Worm (Caenorhabditis elegans) whole organism, young adult: ENCODE measurements around the gene F25B5.5.

Experiments used
- F22D6.2 ChIP-seq: sonication (generic microtip); optimal IDR thresholded peaks from 2 replicates; lab custom pipeline; 2016; ENCODE audit warnings: mild to moderate bottlenecking, missing genetic modification characterization, missing compliant biosample characterization
- F23B12.7 ChIP-seq: sonication (generic microtip); optimal IDR thresholded peaks from 2 replicates; lab custom pipeline; 2017; ENCODE audit warnings: missing genetic modification characterization, mild to moderate bottlenecking, missing compliant biosample characterization, antibody characterized with exemption, moderate library complexity; ENCODE audit not compliant: insufficient read depth
- F33H1.4 ChIP-seq: fragments of 200-800 bp; sonication (Bioruptor generic); IDR thresholded peaks from 2 replicates; pipeline ENCODE4 v1.3.6; 2022; ENCODE audit warnings: missing genetic modification reagents, missing genetic modification characterization, missing compliant biosample characterization
- F49E8.2 ChIP-seq: sonication (generic microtip); optimal IDR thresholded peaks from 3 replicates; lab custom pipeline; 2017; ENCODE audit warnings: missing genetic modification characterization, mild to moderate bottlenecking, missing compliant biosample characterization, antibody characterized with exemption, moderate library complexity; ENCODE audit not compliant: insufficient read depth
- K11D2.4 ChIP-seq: fragments of 200-800 bp; sonication (Bioruptor generic); IDR thresholded peaks from 2 replicates; pipeline ENCODE4 v1.3.6; 2022; ENCODE audit warnings: missing genetic modification reagents, missing genetic modification characterization, missing compliant biosample characterization
- K12H6.12 ChIP-seq: fragments of 200-800 bp; sonication (Bioruptor generic); optimal IDR thresholded peaks from 2 replicates; lab custom pipeline; 2018; ENCODE audit warnings: mild to moderate bottlenecking, missing genetic modification characterization, missing compliant biosample characterization
- Y53G8AR.9 ChIP-seq: fragments of 200-800 bp; sonication (Bioruptor generic); conservative IDR thresholded peaks from 2 replicates; pipeline ENCODE4 v1.3.6; 2022; ENCODE audit warnings: missing genetic modification reagents, missing genetic modification characterization, missing compliant biosample characterization
- Y56A3A.18 ChIP-seq: fragments of 200-800 bp; sonication (Bioruptor generic); IDR thresholded peaks from 2 replicates; pipeline ENCODE4 v1.3.6; 2022; ENCODE audit warnings: missing genetic modification reagents, missing genetic modification characterization, missing compliant biosample characterization
- Y67H2A.10 ChIP-seq: fragments of 200-800 bp; sonication (Bioruptor generic); conservative IDR thresholded peaks from 2 replicates; pipeline ENCODE4 v1.3.6; 2022; ENCODE audit warnings: missing genetic modification reagents, missing genetic modification characterization, missing compliant biosample characterization
- Y79H2A.3 ChIP-seq: fragments of 200-800 bp; sonication (Bioruptor generic); conservative IDR thresholded peaks from 2 replicates; pipeline ENCODE4 v1.3.6; 2022; ENCODE audit warnings: missing genetic modification reagents, missing genetic modification characterization, missing compliant biosample characterization
- ama-1 ChIP-seq, 3 experiments: fragments of 150-350 bp in 1 of 3; sonication (generic microtip) in 2 of 3; optimal IDR thresholded peaks; 2 replicates each; lab custom pipeline; 2014 to 2018; ENCODE audit warnings: missing biosample characterization in 2 of 3, missing genetic modification characterization in 2 of 3, missing genetic modification reagents in 2 of 3
- attf-3 ChIP-seq: fragments of 200-800 bp; sonication (Bioruptor generic); conservative IDR thresholded peaks from 2 replicates; pipeline ENCODE4 v1.3.6; 2022; ENCODE audit warnings: missing genetic modification reagents, missing genetic modification characterization, missing compliant biosample characterization
- cebp-1 ChIP-seq, 2 experiments: fragments of 200-800 bp in 1 of 2; sonication (Bioruptor generic) in 1 of 2; sonication (generic microtip) in 1 of 2; IDR thresholded peaks in 1 of 2; optimal IDR thresholded peaks in 1 of 2; 2 replicates each; pipeline versions ENCODE4 v1.3.6 to Lab custom; 2017 to 2022; ENCODE audit warnings: missing compliant biosample characterization in 2 of 2, missing genetic modification characterization in 2 of 2, mild to moderate bottlenecking in 1 of 2, missing genetic modification reagents in 1 of 2, moderate library complexity in 1 of 2
- cebp-2 ChIP-seq: fragments of 200-800 bp; sonication (Bioruptor generic); IDR thresholded peaks from 2 replicates; pipeline ENCODE4 v1.3.6; 2022; ENCODE audit warnings: missing genetic modification characterization, missing compliant biosample characterization
- ceh-27 ChIP-seq: fragments of 200-800 bp; sonication (Bioruptor generic); optimal IDR thresholded peaks from 2 replicates; lab custom pipeline; 2018; ENCODE audit warnings: mild to moderate bottlenecking, missing genetic modification characterization, moderate library complexity, missing compliant biosample characterization
- ceh-91 ChIP-seq: fragments of 200-800 bp; sonication (Bioruptor generic); IDR thresholded peaks from 2 replicates; pipeline ENCODE4 v1.3.6; 2022; ENCODE audit warnings: missing genetic modification reagents, missing genetic modification characterization, missing compliant biosample characterization
- egl-18 ChIP-seq: fragments of 200-800 bp; sonication (Bioruptor generic); IDR thresholded peaks from 2 replicates; pipeline ENCODE4 v1.3.6; 2022; ENCODE audit warnings: missing genetic modification reagents, missing genetic modification characterization, missing compliant biosample characterization
- egrh-3 ChIP-seq: fragments of 200-800 bp; sonication (Bioruptor generic); IDR thresholded peaks from 2 replicates; pipeline ENCODE4 v1.3.6; 2022; ENCODE audit warnings: missing genetic modification reagents, missing genetic modification characterization, missing compliant biosample characterization
- ekl-4 ChIP-seq: fragments of 200-800 bp; sonication (Bioruptor generic); IDR thresholded peaks from 2 replicates; pipeline ENCODE4 v1.3.6; 2022; ENCODE audit warnings: missing genetic modification reagents, missing genetic modification characterization, missing compliant biosample characterization
- ets-4 ChIP-seq: fragments of 200-800 bp; sonication (Bioruptor generic); optimal IDR thresholded peaks from 2 replicates; lab custom pipeline; 2018; ENCODE audit warnings: mild to moderate bottlenecking, missing genetic modification characterization, missing compliant biosample characterization
- him-1 ChIP-seq: sonication (generic microtip); optimal IDR thresholded peaks from 2 replicates; lab custom pipeline; 2016; ENCODE audit warnings: missing genotype, missing genetic modification reagents, missing genetic modification characterization, missing compliant biosample characterization
- hmg-1.2 ChIP-seq: fragments of 200-800 bp; sonication (Bioruptor generic); IDR thresholded peaks from 2 replicates; pipeline ENCODE4 v1.3.6; 2022; ENCODE audit warnings: missing genetic modification reagents, missing genetic modification characterization, missing compliant biosample characterization
- lag-1 ChIP-seq: fragments of 200-800 bp; sonication (Bioruptor generic); IDR thresholded peaks from 2 replicates; pipeline ENCODE4 v1.3.6; 2022; ENCODE audit warnings: missing genetic modification reagents, missing genetic modification characterization, missing compliant biosample characterization
- let-526 ChIP-seq: fragments of 200-800 bp; sonication (Bioruptor generic); IDR thresholded peaks from 2 replicates; pipeline ENCODE4 v1.3.6; 2022; ENCODE audit warnings: missing genetic modification reagents, missing genetic modification characterization, missing compliant biosample characterization
- lin-35 ChIP-seq, 3 experiments: fragments of 150-350 bp in 2 of 3; sonication (generic microtip) in 1 of 3; optimal IDR thresholded peaks; 2 replicates each; lab custom pipeline; 2014 to 2018; ENCODE audit warnings: missing biosample characterization in 3 of 3, missing genetic modification characterization in 3 of 3, missing genetic modification reagents in 3 of 3
- madf-8 ChIP-seq: fragments of 200-800 bp; sonication (Bioruptor generic); conservative IDR thresholded peaks from 2 replicates; pipeline ENCODE4 v1.3.6; 2022; ENCODE audit warnings: missing genetic modification reagents, missing genetic modification characterization, missing compliant biosample characterization
- mcd-1 ChIP-seq: fragments of 200-800 bp; sonication (Bioruptor generic); IDR thresholded peaks from 2 replicates; pipeline ENCODE4 v1.3.6; 2022; ENCODE audit warnings: missing genetic modification reagents, missing genetic modification characterization, missing compliant biosample characterization
- mes-4 ChIP-seq: sonication (generic microtip); optimal IDR thresholded peaks from 2 replicates; lab custom pipeline; 2016; ENCODE audit warnings: missing genotype, missing genetic modification characterization, missing compliant biosample characterization
- nhr-120 ChIP-seq: fragments of 200-800 bp; sonication (Bioruptor generic); IDR thresholded peaks from 2 replicates; pipeline ENCODE4 v1.3.6; 2022; ENCODE audit warnings: missing genetic modification characterization, missing compliant biosample characterization
- nhr-179 ChIP-seq: sonication (generic microtip); optimal IDR thresholded peaks from 2 replicates; lab custom pipeline; 2016; ENCODE audit warnings: mild to moderate bottlenecking, missing genetic modification characterization, missing compliant biosample characterization
- rcor-1 ChIP-seq: fragments of 200-800 bp; sonication (Bioruptor generic); IDR thresholded peaks from 2 replicates; pipeline ENCODE4 v1.3.6; 2022; ENCODE audit warnings: missing genetic modification reagents, missing genetic modification characterization, missing compliant biosample characterization
- rec-8 ChIP-seq, 2 experiments: sonication (generic microtip); optimal IDR thresholded peaks; 2 replicates each; lab custom pipeline; 2016; ENCODE audit warnings: mild to moderate bottlenecking in 2 of 2, missing genetic modification characterization in 2 of 2, missing genetic modification reagents in 2 of 2, missing genotype in 2 of 2, missing biosample characterization in 1 of 2, missing compliant biosample characterization in 1 of 2, moderate library complexity in 1 of 2
- sdz-38 ChIP-seq: sonication (generic microtip); optimal IDR thresholded peaks from 2 replicates; lab custom pipeline; 2016; ENCODE audit warnings: missing genotype, missing genetic modification characterization, missing compliant biosample characterization
- somi-1 ChIP-seq: fragments of 200-800 bp; sonication (Bioruptor generic); optimal IDR thresholded peaks from 2 replicates; lab custom pipeline; 2018; ENCODE audit warnings: mild to moderate bottlenecking, missing genetic modification characterization, missing compliant biosample characterization
- sptf-2 ChIP-seq: fragments of 200-800 bp; sonication (Bioruptor generic); optimal IDR thresholded peaks from 2 replicates; lab custom pipeline; 2018; ENCODE audit warnings: mild to moderate bottlenecking, missing genetic modification characterization, missing compliant biosample characterization
- tbx-9 ChIP-seq: sonication (generic microtip); optimal IDR thresholded peaks from 2 replicates; lab custom pipeline; 2016; ENCODE audit warnings: borderline replicate concordance, missing genetic modification characterization, inconsistent platforms, missing compliant biosample characterization
- tlf-1 ChIP-seq: fragments of 200-800 bp; sonication (Bioruptor generic); optimal IDR thresholded peaks from 2 replicates; lab custom pipeline; 2018; ENCODE audit warnings: mild to moderate bottlenecking, missing genetic modification characterization, missing compliant biosample characterization
- unc-62 ChIP-seq: fragments of 150-350 bp; optimal IDR thresholded peaks from 2 replicates; lab custom pipeline; 2014; ENCODE audit warnings: missing biosample characterization, missing genetic modification reagents, missing genetic modification characterization
- zfh-2 ChIP-seq: fragments of 200-800 bp; sonication (Bioruptor generic); conservative IDR thresholded peaks from 2 replicates; pipeline ENCODE4 v1.3.6; 2022; ENCODE audit warnings: missing genetic modification reagents, missing genetic modification characterization, missing compliant biosample characterization
- ztf-22 ChIP-seq: fragments of 200-800 bp; sonication (Bioruptor generic); optimal IDR thresholded peaks from 2 replicates; lab custom pipeline; 2018; ENCODE audit warnings: mild to moderate bottlenecking, missing genetic modification characterization, moderate library complexity, missing compliant biosample characterization
- ztf-26 ChIP-seq: sonication (generic microtip); optimal IDR thresholded peaks from 2 replicates; lab custom pipeline; 2017; ENCODE audit warnings: missing genetic modification characterization, missing compliant biosample characterization
- ztf-3 ChIP-seq: fragments of 200-800 bp; sonication (Bioruptor generic); optimal IDR thresholded peaks from 2 replicates; lab custom pipeline; 2018; ENCODE audit warnings: mild to moderate bottlenecking, missing genetic modification characterization, missing compliant biosample characterization

Gene F25B5.5

DNA sequence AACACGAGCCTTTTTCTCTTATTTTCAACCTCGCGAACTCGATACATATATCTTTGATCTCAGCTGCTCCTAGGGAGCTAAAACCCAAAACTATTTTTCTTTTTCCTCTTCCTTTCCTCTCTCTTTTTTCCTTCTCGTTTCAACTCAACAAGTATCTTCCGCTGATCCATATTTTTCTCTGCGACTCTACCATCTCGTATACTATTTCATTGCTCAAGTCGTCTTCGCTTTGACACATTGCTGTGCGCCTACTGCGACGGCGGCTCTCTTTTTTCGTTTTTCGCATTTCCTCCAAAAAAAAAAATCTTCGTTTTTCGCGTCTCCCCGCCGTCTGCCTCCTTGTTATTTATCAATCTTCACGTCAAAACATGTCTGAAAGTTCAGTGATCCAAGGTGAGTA lies 3.9 kb upstream of the F25B5.5 start:
- TF ChIP-seq F22D6.2 (tag; lab: Kevin White, UChicago) (no peak), zfh-2 (GFP tag; lab: Robert Waterston, UW) (peak; percentile 65), lag-1 (GFP tag; lab: Robert Waterston, UW) (no peak), K11D2.4 (GFP tag; lab: Robert Waterston, UW) (peak; percentile 44; the same call in 1 of the 2 replicates), egrh-3 (GFP tag; lab: Robert Waterston, UW) (no peak), K12H6.12 (tag; lab: Kevin White, UChicago) (peak; percentile 48), sdz-38 (no peak), nhr-120 (GFP tag; lab: Robert Waterston, UW) (no peak), hmg-1.2 (GFP tag; lab: Robert Waterston, UW) (peak; percentile 77), tbx-9 (no peak), madf-8 (no peak), lin-35 (GFP tag; optimal IDR thresholded peaks at IDR 0.05; lab: Kevin White, UChicago) (peak in 1 of 3 experiments; percentile 8), nhr-179 (tag; lab: Kevin White, UChicago) (no peak), cebp-2 (GFP tag; lab: Robert Waterston, UW) (no peak), mcd-1 (0 out of 2 replicates have a peak, but pooled peaks have one; percentile 9), somi-1 (GFP tag; lab: Kevin White, UChicago) (peak; percentile 27), let-526 (no peak), F33H1.4 (GFP tag; lab: Robert Waterston, UW) (no peak), egl-18 (GFP tag; lab: Robert Waterston, UW) (no peak), cebp-1 (GFP tag; IDR thresholded peaks at IDR 0.05; lab: Robert Waterston, UW) (no peak), cebp-1 (tag; optimal IDR thresholded peaks at IDR 0.05; lab: Kevin White, UChicago) (peak; percentile 14), rec-8 (tag; optimal IDR thresholded peaks at IDR 0.05; lab: Kevin White, UChicago) (no peak), ama-1 (optimal IDR thresholded peaks at IDR 0.05; lab: Kevin White, UChicago) (peak; percentile 60), ama-1 (GFP tag; optimal IDR thresholded peaks at IDR 0.05; lab: Kevin White, UChicago) (no peak), ztf-3 (GFP tag; lab: Kevin White, UChicago) (peak; percentile 17)

- no peak for TF ChIP-seq tlf-1 (GFP tag; lab: Kevin White, UChicago)
- no peak for TF ChIP-seq him-1 (tag; lab: Kevin White, UChicago)
- TF ChIP-seq sptf-2 (GFP tag; lab: Kevin White, UChicago) = no peak
- TF ChIP-seq tbx-9 = no peak
- no peak for TF ChIP-seq rcor-1 (GFP tag; lab: Robert Waterston, UW)
- no peak for TF ChIP-seq ceh-91 (GFP tag; lab: Robert Waterston, UW)
- TF ChIP-seq ekl-4 (GFP tag; lab: Robert Waterston, UW) = no peak
- TF ChIP-seq ztf-26 (tag; lab: Kevin White, UChicago) = no peak
- TF ChIP-seq F23B12.7 = no peak
- TF ChIP-seq K12H6.12 (tag; lab: Kevin White, UChicago) = no peak
- no peak for TF ChIP-seq ets-4
- no peak for TF ChIP-seq lag-1 (GFP tag; lab: Robert Waterston, UW)
- TF ChIP-seq Y56A3A.18 = no peak
- no peak for TF ChIP-seq attf-3 (GFP tag; lab: Robert Waterston, UW)
Measured at ce11 chrIII:5948986-5949385, 3.1 kb upstream of the F25B5.5 start.

ce11 chrIII:5948162-5948933 lies 2.4 kb upstream of the F25B5.5 start, which contains the start of the genes F25B5.6 and F25B5.3:
TSS of gene F25B5.6 (minus strand) at chrIII:5948733.
TSS of gene F25B5.3 (plus strand) at chrIII:5948883.
- TF ChIP-seq mcd-1 (0 out of 2 replicates have a peak, but pooled peaks have one; percentile 14), Y67H2A.10 (GFP tag; lab: Robert Waterston, UW) (no peak), nhr-179 (tag; lab: Kevin White, UChicago) (no peak), cebp-1 (GFP tag; IDR thresholded peaks at IDR 0.05; lab: Robert Waterston, UW) (no peak), cebp-1 (tag; optimal IDR thresholded peaks at IDR 0.05; lab: Kevin White, UChicago) (peak; percentile 18), Y79H2A.3 (GFP tag; lab: Robert Waterston, UW) (no peak), rec-8 (tag; optimal IDR thresholded peaks at IDR 0.05; lab: Kevin White, UChicago) (no peak), tbx-9 (no peak), mes-4 (no peak), F49E8.2 (tag; lab: Kevin White, UChicago) (no peak), F23B12.7 (peak; percentile 34), ceh-27 (GFP tag; lab: Kevin White, UChicago) (no peak), Y53G8AR.9 (GFP tag; lab: Robert Waterston, UW) (0 out of 2 replicates have a peak, but pooled peaks have one; percentile 23), rcor-1 (GFP tag; lab: Robert Waterston, UW) (no peak), lin-35 (GFP tag; optimal IDR thresholded peaks at IDR 0.05; lab: Kevin White, UChicago) (no peak), ztf-22 (GFP tag; lab: Kevin White, UChicago) (no peak), unc-62 (GFP tag; lab: Kevin White, UChicago) (no peak)
